Fruit fly (Drosophila melanogaster) whole organism, adult: ENCODE data around the gene CG32163.

ENCODE experiments used
- CG14711 ChIP-seq: fragments of 200-800 bp; sonication (Bioruptor generic); optimal IDR thresholded peaks from 2 replicates; lab custom pipeline; 2018; ENCODE audit warnings: missing biosample characterization, mild to moderate bottlenecking, missing genetic modification characterization, moderate library complexity
- CG1620 ChIP-seq: fragments of 200-800 bp; sonication (Bioruptor generic); optimal IDR thresholded peaks from 2 replicates; lab custom pipeline; 2016; ENCODE audit warnings: missing biosample characterization, missing genetic modification characterization
- CG33017 ChIP-seq: fragments of 200-800 bp; sonication (Bioruptor generic); optimal IDR thresholded peaks from 2 replicates; lab custom pipeline; 2018; ENCODE audit warnings: missing biosample characterization, mild to moderate bottlenecking, missing genetic modification characterization, moderate library complexity
- CG7045 ChIP-seq: fragments of 200-800 bp; sonication (Bioruptor generic); optimal IDR thresholded peaks from 2 replicates; lab custom pipeline; 2017; ENCODE audit warnings: missing biosample characterization, mild to moderate bottlenecking, missing genetic modification characterization
- Clk ChIP-seq: fragments of 200-800 bp; sonication (Bioruptor generic); optimal IDR thresholded peaks from 2 replicates; lab custom pipeline; 2017; ENCODE audit warnings: missing biosample characterization, missing genetic modification characterization
- Hr96 ChIP-seq: fragments of 200-800 bp; sonication (Bioruptor generic); optimal IDR thresholded peaks from 2 replicates; lab custom pipeline; 2016; ENCODE audit warnings: missing biosample characterization, missing genetic modification characterization
- Mnt ChIP-seq: fragments of 200-800 bp; sonication (Bioruptor generic); optimal IDR thresholded peaks from 2 replicates; lab custom pipeline; 2016; ENCODE audit warnings: missing biosample characterization, mild to moderate bottlenecking, missing genetic modification characterization
- bab1 ChIP-seq: fragments of 200-800 bp; sonication (Bioruptor generic); optimal IDR thresholded peaks from 3 replicates; lab custom pipeline; 2019; ENCODE audit warnings: missing biosample characterization, mild to moderate bottlenecking, missing genetic modification characterization, moderate library complexity
- cic ChIP-seq: fragments of 200-800 bp; sonication (Bioruptor generic); optimal IDR thresholded peaks from 2 replicates; lab custom pipeline; 2017; ENCODE audit warnings: missing biosample characterization, mild to moderate bottlenecking, missing genetic modification characterization, moderate library complexity
- cnc ChIP-seq, 2 experiments: fragments of >200 bp; optimal IDR thresholded peaks; 2 replicates each; lab custom pipeline; 2017
- kay ChIP-seq: fragments of 200-800 bp; sonication (Bioruptor generic); peaks from one replicate; lab custom pipeline; 2016; ENCODE audit warnings: missing biosample characterization, missing genetic modification characterization, borderline replicate concordance
- ovo ChIP-seq: fragments of 200-800 bp; sonication (Bioruptor generic); optimal IDR thresholded peaks from 2 replicates; lab custom pipeline; 2016; ENCODE audit warnings: missing biosample characterization, missing genetic modification characterization

dm6 chr3L:16626199-16626598 lies 39.2 kb downstream of the CG32163 start:
- TF ChIP-seq cic (no peak), bab1 (GFP tag; lab: Kevin White, UChicago) (no peak), CG7045 (GFP tag; lab: Kevin White, UChicago) (no peak), kay (GFP tag; lab: Kevin White, UChicago) (no peak), CG14711 (tag; lab: Kevin White, UChicago) (no peak), Mnt (GFP tag; lab: Kevin White, UChicago) (no peak), Clk (GFP tag; lab: Kevin White, UChicago) (no peak), CG1620 (GFP tag; lab: Kevin White, UChicago) (no peak), cnc (optimal IDR thresholded peaks at IDR 0.05; lab: Kevin White, UChicago) (no peak), Hr96 (GFP tag; lab: Kevin White, UChicago) (no peak), CG33017 (tag; lab: Kevin White, UChicago) (no peak), ovo (GFP tag; lab: Kevin White, UChicago) (no peak)
